Worm (Caenorhabditis elegans): ENCODE measurements around the gene T09A5.4.
A peak's percentile ranks its signal among the peaks of the same experiment; 100 is the strongest.

T09A5.4 gene

ce11 chrII:7854942-7855341, 9.0 kb downstream of the T09A5.4 start, which contains the start of gene mdt-10:
Gene mdt-10 (minus strand): TSS chrII:7855042.
- TF ChIP-seq lin-35 (GFP tag; optimal IDR thresholded peaks at IDR 0.05): no peak
- TF ChIP-seq fkh-4 (tag; optimal IDR thresholded peaks at IDR 0.05; ENCODE audit: borderline replicate concordance): no peak
- TF ChIP-seq nhr-20 (tag; optimal IDR thresholded peaks at IDR 0.05): no peak
- no peak for TF ChIP-seq unc-30 (tag; optimal IDR thresholded peaks at IDR 0.05)
- TF ChIP-seq dsc-1 (tag; optimal IDR thresholded peaks at IDR 0.05): no peak
- TF ChIP-seq ztf-4 (tag; optimal IDR thresholded peaks at IDR 0.05): no peak
- TF ChIP-seq ztf-11 (tag; optimal IDR thresholded peaks at IDR 0.05): no peak
- TF ChIP-seq snpc-4 (tag; optimal IDR thresholded peaks at IDR 0.05): no peak
- TF ChIP-seq unc-86 (tag; optimal IDR thresholded peaks at IDR 0.05): no peak
- TF ChIP-seq tlp-1 (tag; optimal IDR thresholded peaks at IDR 0.05): no peak
- no peak for TF ChIP-seq mab-9 (GFP tag; IDR thresholded peaks at IDR 0.05)
- TF ChIP-seq hpl-2 (GFP tag; optimal IDR thresholded peaks at IDR 0.05): no peak
- TF ChIP-seq unc-98 (GFP tag; IDR thresholded peaks at IDR 0.05): no peak

- TF ChIP-seq unc-30 (tag; optimal IDR thresholded peaks at IDR 0.05): no peak
- TF ChIP-seq efl-1 (optimal IDR thresholded peaks at IDR 0.05): no peak
- TF ChIP-seq efl-1 (GFP tag; optimal IDR thresholded peaks at IDR 0.05 in 1 of 2): no peak
- TF ChIP-seq aly-2 (tag; optimal IDR thresholded peaks at IDR 0.05): no peak
Measured at ce11 chrII:7855619-7856018, 9.6 kb downstream of the T09A5.4 start, which contains the start of gene mdmh-35. Gene mdmh-35 (minus strand): TSS chrII:7855719.

ce11 chrII:7857485-7858010, 11.6 kb downstream of the T09A5.4 start, which contains the start of the genes cec-3 and T09A5.15:
Gene cec-3 (minus strand): TSS chrII:7857600.
Gene T09A5.15 (plus strand): TSS chrII:7857960.
- no peak for TF ChIP-seq unc-62 (GFP tag; optimal IDR thresholded peaks at IDR 0.05)
- TF ChIP-seq swsn-7 (tag; optimal IDR thresholded peaks at IDR 0.05): peak; percentile 52
- peak in 1 of 2 experiments; percentile 63 for TF ChIP-seq ztf-11 (tag; optimal IDR thresholded peaks at IDR 0.05)
- TF ChIP-seq nhr-84 (tag; optimal IDR thresholded peaks at IDR 0.05): no peak
- TF ChIP-seq dpl-1 (GFP tag; optimal IDR thresholded peaks at IDR 0.05): peak; percentile 43 to 68 (median 57)
- no peak for TF ChIP-seq ceh-63 (GFP tag; optimal IDR thresholded peaks at IDR 0.05)
- no peak for TF ChIP-seq jun-1 (tag; optimal IDR thresholded peaks at IDR 0.05)
- no peak for TF ChIP-seq grh-1 (GFP tag; IDR thresholded peaks at IDR 0.05)
- no peak for TF ChIP-seq vab-15 (tag; optimal IDR thresholded peaks at IDR 0.05)
- peak; percentile 48 for TF ChIP-seq mep-1 (tag; optimal IDR thresholded peaks at IDR 0.05)
- no peak for TF ChIP-seq ztf-4 (tag; optimal IDR thresholded peaks at IDR 0.05)
- TF ChIP-seq lin-15B (tag; optimal IDR thresholded peaks at IDR 0.05): peak; percentile 20
- TF ChIP-seq tbx-2 (tag; optimal IDR thresholded peaks at IDR 0.05): peak; percentile 46
- TF ChIP-seq ceh-88 (GFP tag; IDR thresholded peaks at IDR 0.05): peak; percentile 48; the same call in 1 of the 2 replicates
- no peak for TF ChIP-seq fos-1 (tag; optimal IDR thresholded peaks at IDR 0.05)
- peak; percentile 11 for TF ChIP-seq unc-86 (tag; optimal IDR thresholded peaks at IDR 0.05)
- no peak for TF ChIP-seq ets-5 (GFP tag; IDR thresholded peaks at IDR 0.05)
- TF ChIP-seq alr-1 (tag; optimal IDR thresholded peaks at IDR 0.05; ENCODE audit: borderline replicate concordance): no peak
- TF ChIP-seq efl-1 (optimal IDR thresholded peaks at IDR 0.05): peak; percentile 54 to 65
- peak; percentile 53 to 96 for TF ChIP-seq efl-1 (GFP tag; optimal IDR thresholded peaks at IDR 0.05 in 1 of 2)
- TF ChIP-seq ceh-82 (tag; optimal IDR thresholded peaks at IDR 0.05): peak in 2 of 3 experiments; percentile 20 to 33
- peak; percentile 72 for TF ChIP-seq snu-23 (GFP tag; optimal IDR thresholded peaks at IDR 0.05)
- peak; percentile 73 for TF ChIP-seq nhr-47 (tag; optimal IDR thresholded peaks at IDR 0.05)
- TF ChIP-seq isw-1 (GFP tag; IDR thresholded peaks at IDR 0.05): peak; percentile 40
- TF ChIP-seq dsc-1 (tag; optimal IDR thresholded peaks at IDR 0.05): peak; percentile 47
- TF ChIP-seq rnt-1 (tag; optimal IDR thresholded peaks at IDR 0.05): peak; percentile 49
- TF ChIP-seq F16B12.6 (tag; optimal IDR thresholded peaks at IDR 0.05): peak; percentile 18
- no peak for TF ChIP-seq ceh-90 (tag; optimal IDR thresholded peaks at IDR 0.05)
- TF ChIP-seq lin-13 (GFP tag; optimal IDR thresholded peaks at IDR 0.05): no peak
- TF ChIP-seq lin-14 (GFP tag; optimal IDR thresholded peaks at IDR 0.05): peak; percentile 56
- no peak for TF ChIP-seq mef-2 (tag; optimal IDR thresholded peaks at IDR 0.05)
- TF ChIP-seq C34B4.2 (tag; optimal IDR thresholded peaks at IDR 0.05): no peak
- TF ChIP-seq fkh-4 (tag; optimal IDR thresholded peaks at IDR 0.05; ENCODE audit: borderline replicate concordance): no peak
- no peak for TF ChIP-seq lin-39 (tag; optimal IDR thresholded peaks at IDR 0.05)
- peak; percentile 65 for TF ChIP-seq nhr-90 (tag; optimal IDR thresholded peaks at IDR 0.05; ENCODE audit: poor library complexity)
- no peak for TF ChIP-seq ceh-8 (GFP tag; optimal IDR thresholded peaks at IDR 0.05)
- peak; percentile 40 for TF ChIP-seq nhr-85 (tag)
- no peak for TF ChIP-seq nhr-28 (tag; optimal IDR thresholded peaks at IDR 0.05)
- TF ChIP-seq nhr-237 (tag; optimal IDR thresholded peaks at IDR 0.05): no peak
- no peak for TF ChIP-seq nhr-12 (tag; optimal IDR thresholded peaks at IDR 0.05)
